Worm (Caenorhabditis elegans): ENCODE measurements around the gene T28C6.3.

The T28C6.3 gene

DNA sequence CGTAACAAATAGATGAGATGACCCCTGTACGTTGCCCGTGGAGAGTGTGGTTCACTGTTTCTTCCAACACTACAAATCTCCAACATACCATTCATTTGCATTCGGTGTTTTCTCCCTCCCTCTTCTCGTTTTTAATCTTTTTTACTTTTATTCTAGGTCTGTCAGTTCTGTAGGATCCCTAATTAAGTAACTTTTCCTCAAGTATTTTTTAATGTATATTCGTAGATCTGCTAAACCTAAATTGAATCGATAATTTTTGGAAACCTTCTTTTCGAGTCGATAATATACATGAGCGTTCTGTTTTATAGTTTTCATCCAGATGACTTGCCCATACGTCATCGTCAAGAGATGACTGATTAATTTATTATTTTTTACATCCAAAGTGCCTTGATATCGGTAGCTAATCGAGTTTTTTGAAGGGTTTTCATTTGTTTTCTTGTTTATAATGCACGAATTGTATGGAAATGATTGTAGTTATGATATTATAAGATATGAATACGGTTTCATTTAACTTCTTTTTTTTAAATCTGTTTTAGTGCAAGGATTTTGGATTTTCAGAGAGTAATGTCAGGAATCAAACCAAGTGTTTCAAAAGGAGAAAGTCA lies 20.1 kb downstream of the T28C6.3 start, which contains the start of the genes T28C6.11 and T11B7.1:
TSS of gene T28C6.11 (minus strand) at position 101 of the 605 bp plus-strand sequence.
TSS of gene T11B7.1 (plus strand) at position 555 of the 605 bp plus-strand sequence.
- TF ChIP-seq unc-39 (tag; optimal IDR thresholded peaks at IDR 0.05): no peak
- no peak for TF ChIP-seq nhr-76 (tag; optimal IDR thresholded peaks at IDR 0.05)
- no peak for TF ChIP-seq nhr-67 (tag; optimal IDR thresholded peaks at IDR 0.05)

DNA sequence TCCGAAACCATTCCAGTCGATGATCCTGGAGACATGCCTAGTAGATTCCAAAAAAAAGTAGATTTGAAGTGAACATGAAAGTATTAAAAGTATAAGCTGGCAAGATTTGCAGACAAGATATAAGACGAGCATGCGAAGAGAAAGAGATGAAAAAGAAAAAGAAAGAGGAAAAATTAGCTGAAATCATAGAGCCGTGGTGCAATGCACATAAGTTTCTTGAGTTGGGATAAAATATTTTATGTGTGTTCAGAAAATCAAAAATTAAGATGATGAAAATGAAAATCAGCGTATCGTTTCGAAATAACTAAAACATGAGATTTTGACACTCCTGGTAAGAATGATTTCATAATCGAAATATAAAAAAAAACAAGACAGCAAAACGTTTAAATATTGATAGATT lies 24.3 kb downstream of the T28C6.3 start, which contains the start of gene T11B7.2:
TSS of gene T11B7.2 (minus strand) at position 101 of the 400 bp plus-strand sequence.
- TF ChIP-seq ZK546.5 (tag; optimal IDR thresholded peaks at IDR 0.05): no peak
- TF ChIP-seq nhr-28 (tag; optimal IDR thresholded peaks at IDR 0.05): no peak
- TF ChIP-seq mdl-1 (tag; optimal IDR thresholded peaks at IDR 0.05): no peak

DNA sequence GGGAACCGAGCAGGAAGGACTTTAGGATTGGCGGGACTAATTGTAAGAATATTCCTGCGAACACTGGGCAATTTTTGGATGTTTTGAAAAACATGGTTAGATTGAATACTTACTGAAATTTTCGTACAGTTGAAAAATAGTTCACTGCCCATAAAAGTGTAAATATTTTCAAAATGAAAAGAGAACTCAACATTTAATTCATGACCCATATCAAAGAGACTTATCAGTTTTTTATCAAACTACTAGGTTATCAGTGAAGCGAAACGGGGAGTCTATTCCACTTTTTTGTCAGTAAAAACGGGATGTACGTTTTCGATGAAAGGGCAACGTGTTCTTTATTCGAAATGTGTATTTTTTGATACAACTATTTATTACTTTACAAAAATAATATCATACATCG lies 25.8 kb downstream of the T28C6.3 start:
- TF ChIP-seq nhr-67 (tag; optimal IDR thresholded peaks at IDR 0.05): no peak
- TF ChIP-seq elt-2 (tag; optimal IDR thresholded peaks at IDR 0.05): peak; percentile 81
- no peak for TF ChIP-seq lin-15B (tag; optimal IDR thresholded peaks at IDR 0.05)
- TF ChIP-seq nhr-237 (tag; optimal IDR thresholded peaks at IDR 0.05): no peak
- no peak for TF ChIP-seq ceh-16 (tag; optimal IDR thresholded peaks at IDR 0.05)
- TF ChIP-seq sea-2 (GFP tag; optimal IDR thresholded peaks at IDR 0.05): no peak
- no peak for TF ChIP-seq eor-1 (tag; optimal IDR thresholded peaks at IDR 0.05)
- no peak for TF ChIP-seq snpc-4 (tag; optimal IDR thresholded peaks at IDR 0.05)
- TF ChIP-seq hmg-11 (tag; optimal IDR thresholded peaks at IDR 0.05): no peak
- no peak for TF ChIP-seq tbx-2 (tag; optimal IDR thresholded peaks at IDR 0.05)
- no peak for TF ChIP-seq unc-62 (GFP tag; optimal IDR thresholded peaks at IDR 0.05)
- peak; percentile 4 for TF ChIP-seq jun-1 (tag; optimal IDR thresholded peaks at IDR 0.05)
- TF ChIP-seq pqm-1 (tag; optimal IDR thresholded peaks at IDR 0.05): peak; percentile 55
- no peak for TF ChIP-seq lsy-12 (tag; optimal IDR thresholded peaks at IDR 0.05)
- no peak for TF ChIP-seq ZK546.5 (tag; optimal IDR thresholded peaks at IDR 0.05)
- no peak for TF ChIP-seq ceh-28 (tag; optimal IDR thresholded peaks at IDR 0.05)
- peak; percentile 23 for TF ChIP-seq pha-4 (tag; optimal IDR thresholded peaks at IDR 0.05)
- no peak for TF ChIP-seq aly-2 (tag; optimal IDR thresholded peaks at IDR 0.05)
- TF ChIP-seq nhr-77 (tag; optimal IDR thresholded peaks at IDR 0.05): no peak

DNA sequence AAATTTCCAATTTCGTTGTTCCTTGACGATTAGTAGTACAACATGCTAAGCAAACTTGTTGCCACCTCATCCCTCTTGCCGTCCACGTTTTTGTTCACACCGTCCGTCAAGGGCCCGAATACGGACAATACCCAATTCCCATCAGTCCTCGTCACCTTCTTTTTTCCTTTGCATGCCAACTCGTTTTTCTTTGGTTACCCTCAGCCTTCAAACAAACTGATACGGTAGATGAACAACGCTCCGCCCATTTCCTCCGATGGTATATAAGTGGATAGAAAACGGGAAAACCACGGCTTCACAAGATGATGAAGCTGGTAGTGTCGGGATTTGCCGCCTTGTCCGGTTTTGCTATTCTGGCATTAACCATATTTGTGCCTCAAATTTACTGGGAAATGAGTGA lies 27.8 kb downstream of the T28C6.3 start, which contains the start of gene col-118:
TSS of gene col-118 (plus strand) at position 301 of the 400 bp plus-strand sequence.
- TF ChIP-seq ama-1 (optimal IDR thresholded peaks at IDR 0.05) (no peak), lsy-12 (tag; optimal IDR thresholded peaks at IDR 0.05) (no peak), jun-1 (tag; optimal IDR thresholded peaks at IDR 0.05) (no peak), snpc-4 (tag; optimal IDR thresholded peaks at IDR 0.05) (no peak), nhr-11 (tag; optimal IDR thresholded peaks at IDR 0.05) (no peak), hmg-11 (tag; optimal IDR thresholded peaks at IDR 0.05) (no peak), egl-27 (tag; optimal IDR thresholded peaks at IDR 0.05) (no peak), mdl-1 (tag; optimal IDR thresholded peaks at IDR 0.05) (no peak), nhr-28 (tag; optimal IDR thresholded peaks at IDR 0.05) (no peak), ceh-16 (tag; optimal IDR thresholded peaks at IDR 0.05) (no peak), pha-4 (tag; optimal IDR thresholded peaks at IDR 0.05) (no peak), elt-1 (tag; optimal IDR thresholded peaks at IDR 0.05) (no peak), nhr-12 (tag; optimal IDR thresholded peaks at IDR 0.05) (no peak), unc-39 (tag; optimal IDR thresholded peaks at IDR 0.05) (no peak), nhr-67 (tag; optimal IDR thresholded peaks at IDR 0.05) (no peak), ceh-28 (tag; optimal IDR thresholded peaks at IDR 0.05) (no peak), elt-3 (tag; optimal IDR thresholded peaks at IDR 0.05) (no peak), lin-39 (tag; optimal IDR thresholded peaks at IDR 0.05) (no peak), daf-12 (tag; optimal IDR thresholded peaks at IDR 0.05) (no peak), nhr-77 (tag; optimal IDR thresholded peaks at IDR 0.05) (no peak)

DNA sequence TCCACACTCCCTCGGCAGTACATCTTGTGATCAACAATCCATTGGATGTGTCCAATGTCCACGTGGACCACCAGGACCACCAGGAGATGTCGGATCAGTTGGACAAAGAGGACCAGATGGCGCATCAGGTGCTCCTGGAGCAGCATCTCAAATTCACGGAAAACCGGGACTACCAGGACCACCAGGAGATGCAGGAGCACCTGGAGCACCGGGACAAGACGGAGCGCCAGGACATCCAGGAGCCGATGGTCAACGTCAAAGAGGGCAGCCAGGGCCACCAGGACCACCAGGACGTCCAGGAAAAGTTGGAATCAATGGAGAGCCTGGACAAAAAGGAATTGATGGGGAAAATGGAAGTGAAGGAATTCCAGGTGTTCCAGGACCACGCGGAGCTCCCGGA lies 28.8 kb downstream of the T28C6.3 start:
- no peak for TF ChIP-seq nhr-25 (tag; optimal IDR thresholded peaks at IDR 0.05)
- no peak for TF ChIP-seq sea-2 (GFP tag; optimal IDR thresholded peaks at IDR 0.05)
- TF ChIP-seq ceh-9 (tag; optimal IDR thresholded peaks at IDR 0.05): no peak
- TF ChIP-seq nhr-67 (tag; optimal IDR thresholded peaks at IDR 0.05): no peak
- no peak for TF ChIP-seq R02D3.7 (tag; optimal IDR thresholded peaks at IDR 0.05)
- no peak for TF ChIP-seq daf-12 (tag; optimal IDR thresholded peaks at IDR 0.05)
- no peak for TF ChIP-seq mml-1 (tag; optimal IDR thresholded peaks at IDR 0.05)
- TF ChIP-seq nhr-11 (tag; optimal IDR thresholded peaks at IDR 0.05): no peak
- TF ChIP-seq zag-1 (tag; optimal IDR thresholded peaks at IDR 0.05): no peak
- no peak for TF ChIP-seq hmg-11 (tag; optimal IDR thresholded peaks at IDR 0.05)
- TF ChIP-seq nhr-28 (tag; optimal IDR thresholded peaks at IDR 0.05): no peak
- no peak for TF ChIP-seq skn-1 (tag; optimal IDR thresholded peaks at IDR 0.05)
- TF ChIP-seq nhr-23 (tag; optimal IDR thresholded peaks at IDR 0.05): no peak
- no peak for TF ChIP-seq nhr-43 (tag; optimal IDR thresholded peaks at IDR 0.05; ENCODE audit: poor library complexity, severe bottlenecking)
- TF ChIP-seq nhr-12 (tag; optimal IDR thresholded peaks at IDR 0.05): no peak
